Worm (Caenorhabditis elegans) whole organism, mixed stage, embryonic: ENCODE results near the gene clec-169.

Experiments
- M03D4.4 ChIP-seq: sonication (generic microtip); optimal IDR thresholded peaks from 2 replicates; lab custom pipeline; 2017; ENCODE audit warnings: mild to moderate bottlenecking, missing genetic modification characterization, missing compliant biosample characterization
- bed-3 ChIP-seq: fragments of 200-800 bp; sonication (Bioruptor generic); optimal IDR thresholded peaks from 3 replicates; lab custom pipeline; 2018; ENCODE audit warnings: mild to moderate bottlenecking, missing genetic modification characterization, moderate library complexity, missing compliant biosample characterization
- blmp-1 ChIP-seq: fragments of 150-350 bp; optimal IDR thresholded peaks from 2 replicates; lab custom pipeline; 2014; ENCODE audit warnings: missing biosample characterization, missing genetic modification characterization
- ceh-39 ChIP-seq: fragments of 150-350 bp; optimal IDR thresholded peaks from 2 replicates; lab custom pipeline; 2014; ENCODE audit warnings: missing biosample characterization, missing genetic modification characterization
- ceh-43 ChIP-seq: fragments of 200-800 bp; sonication (Bioruptor generic); optimal IDR thresholded peaks from 2 replicates; lab custom pipeline; 2018; ENCODE audit warnings: mild to moderate bottlenecking, missing genetic modification characterization, moderate library complexity, missing compliant biosample characterization
- ceh-83 ChIP-seq: fragments of 200-800 bp; sonication (Bioruptor generic); optimal IDR thresholded peaks from 2 replicates; lab custom pipeline; 2018; ENCODE audit warnings: mild to moderate bottlenecking, missing genetic modification characterization, missing compliant biosample characterization
- cnd-1 ChIP-seq: fragments of 200-800 bp; sonication (Bioruptor generic); optimal IDR thresholded peaks from 2 replicates; lab custom pipeline; 2018; ENCODE audit warnings: mild to moderate bottlenecking, missing genetic modification characterization, missing compliant biosample characterization
- drap-1 ChIP-seq: fragments of 200-800 bp; sonication (Bioruptor generic); optimal IDR thresholded peaks from 3 replicates; lab custom pipeline; 2018; ENCODE audit warnings: mild to moderate bottlenecking, missing genetic modification characterization, missing compliant biosample characterization
- elt-1 ChIP-seq: sonication (generic microtip); optimal IDR thresholded peaks from 2 replicates; lab custom pipeline; 2017; ENCODE audit warnings: missing genetic modification characterization, mild to moderate bottlenecking, missing compliant biosample characterization, antibody characterized with exemption, moderate library complexity, borderline replicate concordance; ENCODE audit not compliant: insufficient read depth
- hlh-1 ChIP-seq: fragments of 150-350 bp; optimal IDR thresholded peaks from 2 replicates; lab custom pipeline; 2014; ENCODE audit warnings: missing biosample characterization, missing genetic modification reagents, missing genetic modification characterization
- lin-13 ChIP-seq: fragments of 150-350 bp; optimal IDR thresholded peaks from 2 replicates; lab custom pipeline; 2014; ENCODE audit warnings: missing biosample characterization, missing genetic modification characterization
- lin-32 ChIP-seq: fragments of 200-800 bp; sonication (Bioruptor generic); optimal IDR thresholded peaks from 2 replicates; lab custom pipeline; 2018; ENCODE audit warnings: mild to moderate bottlenecking, missing genetic modification characterization, missing compliant biosample characterization
- mab-5 ChIP-seq: fragments of 150-350 bp; optimal IDR thresholded peaks from 2 replicates; lab custom pipeline; 2014; ENCODE audit warnings: missing biosample characterization, missing genetic modification characterization
- mep-1 ChIP-seq: fragments of 150-350 bp; optimal IDR thresholded peaks from 2 replicates; lab custom pipeline; 2017; ENCODE audit warnings: missing biosample characterization, missing genetic modification reagents, missing genetic modification characterization, inconsistent platforms
- mls-2 ChIP-seq: sonication (generic microtip); optimal IDR thresholded peaks from 2 replicates; lab custom pipeline; 2016; ENCODE audit warnings: mild to moderate bottlenecking, missing genetic modification characterization, moderate library complexity, missing compliant biosample characterization
- nhr-12 ChIP-seq: fragments of 150-350 bp; optimal IDR thresholded peaks from 2 replicates; lab custom pipeline; 2014; ENCODE audit warnings: missing biosample characterization, missing genetic modification characterization
- nhr-2 ChIP-seq: fragments of 150-350 bp; optimal IDR thresholded peaks from 2 replicates; lab custom pipeline; 2014; ENCODE audit warnings: missing biosample characterization, missing genetic modification characterization
- nhr-237 ChIP-seq: fragments of 150-350 bp; optimal IDR thresholded peaks from 2 replicates; lab custom pipeline; 2014; ENCODE audit warnings: missing biosample characterization, missing genetic modification characterization
- nhr-28 ChIP-seq: fragments of 150-350 bp; optimal IDR thresholded peaks from 2 replicates; lab custom pipeline; 2014; ENCODE audit warnings: missing biosample characterization, missing genetic modification characterization
- pha-4 ChIP-seq: fragments of 150-350 bp; optimal IDR thresholded peaks from 2 replicates; lab custom pipeline; 2018; ENCODE audit warnings: missing biosample characterization, missing genetic modification reagents, missing genetic modification characterization
- sem-2 ChIP-seq: fragments of 200-800 bp; sonication (Bioruptor generic); optimal IDR thresholded peaks from 2 replicates; lab custom pipeline; 2018; ENCODE audit warnings: mild to moderate bottlenecking, missing genetic modification characterization, missing compliant biosample characterization
- snpc-4 ChIP-seq: fragments of 150-350 bp; optimal IDR thresholded peaks from 2 replicates; lab custom pipeline; 2014; ENCODE audit warnings: missing biosample characterization, missing genetic modification characterization
- sptf-1 ChIP-seq: sonication (generic microtip); optimal IDR thresholded peaks from 2 replicates; lab custom pipeline; 2017; ENCODE audit warnings: mild to moderate bottlenecking, missing genetic modification characterization, moderate library complexity, missing compliant biosample characterization
- unc-120 ChIP-seq: sonication (generic microtip); optimal IDR thresholded peaks from 2 replicates; lab custom pipeline; 2017; ENCODE audit warnings: missing genetic modification characterization, missing compliant biosample characterization; ENCODE audit not compliant: poor library complexity, severe bottlenecking
- unc-62 ChIP-seq: fragments of 150-350 bp; optimal IDR thresholded peaks from 2 replicates; lab custom pipeline; 2014; ENCODE audit warnings: missing biosample characterization, missing genetic modification reagents, missing genetic modification characterization
- zip-8 ChIP-seq: fragments of 150-350 bp; optimal IDR thresholded peaks from 2 replicates; lab custom pipeline; 2014; ENCODE audit warnings: missing biosample characterization, missing genetic modification characterization
- ztf-11 ChIP-seq: fragments of 150-350 bp; optimal IDR thresholded peaks from 2 replicates; lab custom pipeline; 2014; ENCODE audit warnings: missing biosample characterization, missing genetic modification characterization

Gene clec-169

DNA sequence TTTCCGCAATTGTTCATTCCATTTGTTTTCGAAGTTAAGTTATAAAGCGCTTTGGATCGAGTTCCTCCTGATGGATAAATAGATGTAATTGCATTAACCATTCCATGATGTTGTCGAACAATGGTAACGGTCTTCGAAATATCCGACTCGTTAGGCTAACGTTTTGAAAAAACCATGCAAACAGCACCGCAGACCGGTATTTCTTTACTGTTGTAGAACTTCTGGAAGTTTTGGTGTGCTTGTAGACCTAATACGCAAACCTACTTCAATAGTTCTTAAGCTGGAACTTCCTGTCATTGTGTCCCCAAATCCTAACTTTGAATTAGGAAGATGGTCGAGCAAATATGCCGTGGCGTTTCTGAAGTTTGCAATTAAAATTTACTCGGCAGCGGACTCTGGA, 15.9 kb upstream of the clec-169 start, which contains the start of gene F38A1.9:
F38A1.9 (minus strand) TSS at position 101 of the 400 bp plus-strand sequence.
- TF ChIP-seq lin-13 (tag; lab: Kevin White, UChicago) (no peak), mep-1 (no peak), drap-1 (GFP tag; lab: Kevin White, UChicago) (no peak), elt-1 (tag; lab: Kevin White, UChicago) (no peak), ztf-11 (no peak), ceh-83 (GFP tag; lab: Kevin White, UChicago) (no peak), snpc-4 (tag; lab: Kevin White, UChicago) (no peak), nhr-237 (tag; lab: Kevin White, UChicago) (no peak), pha-4 (no peak), hlh-1 (tag; lab: Kevin White, UChicago) (no peak), mls-2 (tag; lab: Kevin White, UChicago) (no peak), cnd-1 (no peak), unc-120 (tag; lab: Kevin White, UChicago) (no peak), nhr-28 (tag; lab: Kevin White, UChicago) (no peak), M03D4.4 (no peak), blmp-1 (tag; lab: Kevin White, UChicago) (no peak), lin-32 (GFP tag; lab: Kevin White, UChicago) (no peak), bed-3 (GFP tag; lab: Kevin White, UChicago) (no peak), nhr-2 (tag; lab: Kevin White, UChicago) (no peak)

DNA sequence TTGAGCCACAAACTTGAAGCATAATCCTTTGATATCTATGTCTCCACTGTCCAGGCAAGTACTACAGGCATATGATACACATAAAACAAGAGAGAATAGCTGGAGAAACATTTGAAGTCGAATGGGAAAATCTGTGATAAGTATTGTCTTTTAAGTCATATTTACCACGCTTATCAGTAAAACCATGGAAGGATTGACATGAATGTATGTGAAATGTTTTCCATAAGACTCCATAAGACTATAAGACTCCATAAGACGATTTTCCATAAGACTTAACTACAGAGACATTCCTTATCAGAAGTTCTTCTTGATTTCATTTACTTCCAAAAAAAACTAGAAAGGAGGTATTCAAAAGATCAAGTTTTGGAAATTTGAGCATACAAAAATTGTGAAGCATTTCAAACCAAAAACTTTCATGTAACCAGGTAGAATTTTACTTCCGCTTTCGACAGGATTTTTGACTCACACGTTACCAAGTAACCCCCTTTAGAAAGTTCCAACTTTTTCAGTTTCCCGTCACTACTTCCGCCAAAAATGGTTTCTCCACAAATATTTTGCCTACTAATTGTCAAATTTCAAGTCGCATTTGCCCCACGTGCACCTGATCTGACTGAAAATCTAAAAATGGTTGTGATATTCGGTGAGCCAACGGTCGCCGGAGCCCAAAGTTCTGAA, 14.2 kb upstream of the clec-169 start, which contains the start of the genes clec-165 and F38A1.11:
clec-165 (minus strand) TSS at position 125 of the 675 bp plus-strand sequence.
F38A1.11 (plus strand) TSS at position 625 of the 675 bp plus-strand sequence.
- TF ChIP-seq nhr-237 (tag; lab: Kevin White, UChicago) (no peak), mls-2 (tag; lab: Kevin White, UChicago) (no peak), pha-4 (no peak), sptf-1 (tag; lab: Kevin White, UChicago) (no peak), nhr-2 (tag; lab: Kevin White, UChicago) (no peak), zip-8 (tag; lab: Kevin White, UChicago) (no peak), hlh-1 (tag; lab: Kevin White, UChicago) (no peak), unc-62 (GFP tag; lab: Kevin White, UChicago) (no peak), M03D4.4 (no peak), ceh-83 (GFP tag; lab: Kevin White, UChicago) (no peak), drap-1 (GFP tag; lab: Kevin White, UChicago) (no peak), ztf-11 (no peak), sem-2 (GFP tag; lab: Kevin White, UChicago) (no peak), mep-1 (no peak), bed-3 (GFP tag; lab: Kevin White, UChicago) (no peak), nhr-28 (tag; lab: Kevin White, UChicago) (no peak)

- no peak for TF ChIP-seq mab-5
- TF ChIP-seq ztf-11, result no peak
- TF ChIP-seq nhr-28 (tag; lab: Kevin White, UChicago), result no peak
- TF ChIP-seq nhr-2 (tag; lab: Kevin White, UChicago), result no peak
- no peak for TF ChIP-seq hlh-1 (tag; lab: Kevin White, UChicago)
- TF ChIP-seq nhr-12 (tag; lab: Kevin White, UChicago), result no peak
- no peak for TF ChIP-seq unc-120 (tag; lab: Kevin White, UChicago)
- TF ChIP-seq ceh-43 (GFP tag; lab: Kevin White, UChicago), result no peak
These were observed 9.7 kb upstream of the clec-169 start, which contains the start of the genes clec-166 and F38A1.6 for ce11 chrIV:1251242-1251911. clec-166 (minus strand) TSS chrIV:1251342. F38A1.6 (plus strand) TSS chrIV:1251861.

- no peak for TF ChIP-seq ceh-39 (tag; lab: Kevin White, UChicago)
- TF ChIP-seq bed-3 (GFP tag; lab: Kevin White, UChicago), result no peak
These were observed 5.5 kb upstream of the clec-169 start, which contains the start of gene clec-167 for ce11 chrIV:1255632-1256031. clec-167 (minus strand) TSS chrIV:1255732.

DNA sequence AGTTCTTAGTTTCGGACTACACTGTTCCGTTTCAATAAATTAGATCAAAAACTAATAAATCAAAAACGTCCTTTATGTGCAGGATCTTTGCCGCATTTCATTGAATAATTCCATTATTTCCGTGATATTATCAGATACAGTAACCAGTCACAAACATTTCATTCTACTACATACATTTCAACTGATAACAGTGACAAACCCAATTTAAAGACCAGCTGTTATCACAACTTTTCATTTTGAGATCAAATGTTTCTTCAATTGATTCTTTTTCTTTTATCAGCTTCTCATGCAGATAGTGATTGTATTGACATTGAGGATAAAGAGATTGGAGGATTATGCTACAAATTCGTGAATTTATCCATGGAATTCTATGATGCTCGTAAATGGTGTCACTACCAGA, 4.4 kb upstream of the clec-169 start, which contains the start of gene clec-168:
clec-168 (plus strand) TSS at position 247 of the 400 bp plus-strand sequence.
- TF ChIP-seq lin-13 (tag; lab: Kevin White, UChicago), result no peak
- no peak for TF ChIP-seq blmp-1 (tag; lab: Kevin White, UChicago)
